Fruit fly (Drosophila melanogaster) whole organism, pupa: ENCODE results near the gene snsl.
A peak's percentile ranks its signal among the peaks of the same experiment; 100 is the strongest.

ENCODE experiments used
- CG10348 ChIP-seq: fragments of 200-800 bp; sonication (Bioruptor generic); IDR thresholded peaks from 2 replicates; pipeline ENCODE4 v1.3.6; 2022; ENCODE audit warnings: missing biosample characterization, missing genetic modification characterization
- CG12605 ChIP-seq: fragments of 200-800 bp; sonication (Bioruptor generic); IDR thresholded peaks from 2 replicates; pipeline ENCODE4 v1.3.6; 2022; ENCODE audit warnings: missing biosample characterization, missing genetic modification characterization
- CG13204 ChIP-seq: fragments of 200-800 bp; sonication (Bioruptor generic); optimal IDR thresholded peaks from 2 replicates; lab custom pipeline; 2018; ENCODE audit warnings: missing biosample characterization, mild to moderate bottlenecking, missing genetic modification characterization, moderate library complexity
- CG14655 ChIP-seq: fragments of 200-800 bp; sonication (Bioruptor generic); optimal IDR thresholded peaks from 3 replicates; lab custom pipeline; 2017; ENCODE audit warnings: mild to moderate bottlenecking, missing biosample characterization, missing genetic modification reagents, missing genetic modification characterization
- CG15710 ChIP-seq: fragments of 200-800 bp; sonication (Bioruptor generic); optimal IDR thresholded peaks from 2 replicates; lab custom pipeline; 2018; ENCODE audit warnings: missing biosample characterization, mild to moderate bottlenecking, missing genetic modification characterization, moderate library complexity
- CG17806 ChIP-seq: fragments of 200-800 bp; sonication (Bioruptor generic); optimal IDR thresholded peaks from 2 replicates; lab custom pipeline; 2018; ENCODE audit warnings: missing biosample characterization, mild to moderate bottlenecking, missing genetic modification characterization, moderate library complexity
- CG32121 ChIP-seq: fragments of 200-800 bp; sonication (Bioruptor generic); IDR thresholded peaks from 2 replicates; pipeline ENCODE4 v1.3.6; 2022; ENCODE audit warnings: missing biosample characterization, missing genetic modification characterization
- CG34367 ChIP-seq: fragments of 200-800 bp; sonication (Bioruptor generic); optimal IDR thresholded peaks from 2 replicates; lab custom pipeline; 2018; ENCODE audit warnings: missing biosample characterization, mild to moderate bottlenecking, missing genetic modification characterization
- CG4496 ChIP-seq: fragments of 200-800 bp; sonication (Bioruptor generic); IDR thresholded peaks from 3 replicates; pipeline ENCODE4 v1.3.6; 2022; ENCODE audit warnings: missing biosample characterization, missing genetic modification characterization
- CG8159 ChIP-seq: fragments of 200-800 bp; sonication (Bioruptor generic); optimal IDR thresholded peaks from 3 replicates; lab custom pipeline; 2018; ENCODE audit warnings: missing biosample characterization, mild to moderate bottlenecking, missing genetic modification characterization, moderate library complexity
- CG8301 ChIP-seq: fragments of 200-800 bp; sonication (Bioruptor generic); optimal IDR thresholded peaks from 2 replicates; lab custom pipeline; 2018; ENCODE audit warnings: missing biosample characterization, mild to moderate bottlenecking, missing genetic modification characterization
- CG9948 ChIP-seq: fragments of 200-800 bp; sonication (Bioruptor generic); optimal IDR thresholded peaks from 2 replicates; lab custom pipeline; 2018; ENCODE audit warnings: missing biosample characterization, mild to moderate bottlenecking, missing genetic modification characterization, moderate library complexity
- D1 ChIP-seq: fragments of 200-800 bp; sonication (Bioruptor generic); optimal IDR thresholded peaks from 2 replicates; lab custom pipeline; 2018; ENCODE audit warnings: missing biosample characterization, mild to moderate bottlenecking, missing genetic modification characterization, moderate library complexity
- EcR ChIP-seq: fragments of 200-800 bp; sonication (Bioruptor generic); optimal IDR thresholded peaks from 3 replicates; lab custom pipeline; 2019; ENCODE audit warnings: missing biosample characterization, missing genetic modification characterization, mild to moderate bottlenecking, moderate library complexity, missing genetic modification reagents
- Ets98B ChIP-seq: fragments of 200-800 bp; sonication (Bioruptor generic); IDR thresholded peaks from 2 replicates; pipeline ENCODE4 v1.3.6; 2022; ENCODE audit warnings: missing biosample characterization, missing genetic modification characterization
- Pif1A ChIP-seq: fragments of 200-800 bp; sonication (Bioruptor generic); optimal IDR thresholded peaks from 3 replicates; lab custom pipeline; 2016; ENCODE audit warnings: missing biosample characterization, missing genetic modification characterization
- Pif1B ChIP-seq: fragments of 200-800 bp; sonication (Bioruptor generic); optimal IDR thresholded peaks from 3 replicates; lab custom pipeline; 2016; ENCODE audit warnings: missing biosample characterization, missing genetic modification characterization
- Snoo ChIP-seq: fragments of 200-800 bp; sonication (Bioruptor generic); optimal IDR thresholded peaks from 3 replicates; lab custom pipeline; 2017; ENCODE audit warnings: missing biosample characterization, mild to moderate bottlenecking, missing genetic modification characterization, inconsistent platforms
- fd96Ca ChIP-seq: fragments of 200-800 bp; sonication (Bioruptor generic); IDR thresholded peaks from 3 replicates; pipeline ENCODE4 v1.3.6; 2022; ENCODE audit warnings: missing biosample characterization, missing genetic modification characterization
- gl ChIP-seq: fragments of 200-800 bp; sonication (Bioruptor generic); optimal IDR thresholded peaks from 2 replicates; lab custom pipeline; 2018; ENCODE audit warnings: missing biosample characterization, mild to moderate bottlenecking, missing genetic modification characterization
- rn ChIP-seq: fragments of 200-800 bp; sonication (Bioruptor generic); IDR thresholded peaks from 2 replicates; pipeline ENCODE4 v1.3.6; 2022; ENCODE audit warnings: missing biosample characterization, missing genetic modification characterization

The snsl gene

dm6 chr2L:4887382-4888219, 19.0 kb downstream of the snsl start:
- TF ChIP-seq CG34367 (peak; percentile 97), CG17806 (tag; lab: Kevin White, UChicago) (peak; percentile 97), CG12605 (GFP tag; lab: Robert Waterston, UW) (peak; percentile 94), Ets98B (GFP tag; lab: Robert Waterston, UW) (peak; percentile 92), CG32121 (GFP tag; lab: Robert Waterston, UW) (peak; percentile 88), CG15710 (tag; lab: Kevin White, UChicago) (peak; percentile 96), gl (tag; lab: Kevin White, UChicago) (peak; percentile 93), CG14655 (GFP tag; lab: Kevin White, UChicago) (peak; percentile 90), CG13204 (GFP tag; lab: Kevin White, UChicago) (peak; percentile 89), CG9948 (tag; lab: Kevin White, UChicago) (peak; percentile 98), CG8159 (peak; percentile 95), rn (GFP tag; lab: Robert Waterston, UW) (peak; percentile 92), fd96Ca (peak; percentile 92), D1 (tag; lab: Kevin White, UChicago) (peak; percentile 91), CG4496 (GFP tag; lab: Robert Waterston, UW) (peak; percentile 97), Pif1B (GFP tag; lab: Kevin White, UChicago) (peak; percentile 88), CG8301 (tag; lab: Kevin White, UChicago) (peak; percentile 92), EcR (GFP tag; lab: Kevin White, UChicago) (peak; percentile 88), CG10348 (GFP tag; lab: Robert Waterston, UW) (peak; percentile 56; the same call in 1 of the 2 replicates), Pif1A (peak; percentile 86), Snoo (tag; lab: Kevin White, UChicago) (peak; percentile 81)

- TF ChIP-seq CG17806 (tag; lab: Kevin White, UChicago) = no peak
- TF ChIP-seq rn (GFP tag; lab: Robert Waterston, UW) = no peak
- no peak for TF ChIP-seq CG8159
- no peak for TF ChIP-seq CG15710 (tag; lab: Kevin White, UChicago)
- no peak for TF ChIP-seq Pif1A
- 0 out of 2 replicates have a peak, but pooled peaks have one; percentile 19 for TF ChIP-seq CG32121 (GFP tag; lab: Robert Waterston, UW)
- no peak for TF ChIP-seq gl (tag; lab: Kevin White, UChicago)
- TF ChIP-seq Ets98B (GFP tag; lab: Robert Waterston, UW) = no peak
- TF ChIP-seq, all 21 proteins: peak for 1
Measured at dm6 chr2L:4886645-4887044, 19.9 kb downstream of the snsl start.

dm6 chr2L:4886132-4886531, 20.4 kb downstream of the snsl start:
- TF ChIP-seq EcR (GFP tag; lab: Kevin White, UChicago) = no peak
- no peak for TF ChIP-seq CG14655 (GFP tag; lab: Kevin White, UChicago)
- TF ChIP-seq CG8301 (tag; lab: Kevin White, UChicago) = peak; percentile 65
- peak; percentile 32 for TF ChIP-seq Pif1A
- TF ChIP-seq gl (tag; lab: Kevin White, UChicago) = no peak
- TF ChIP-seq D1 (tag; lab: Kevin White, UChicago) = no peak
- no peak for TF ChIP-seq CG32121 (GFP tag; lab: Robert Waterston, UW)
- TF ChIP-seq CG4496 (GFP tag; lab: Robert Waterston, UW) = peak; percentile 55; the same call in 2 of the 3 replicates
- TF ChIP-seq Pif1B (GFP tag; lab: Kevin White, UChicago) = no peak
- TF ChIP-seq Ets98B (GFP tag; lab: Robert Waterston, UW) = peak; percentile 30; the same call in 1 of the 2 replicates
- TF ChIP-seq CG15710 (tag; lab: Kevin White, UChicago) = peak; percentile 30
- no peak for TF ChIP-seq CG10348 (GFP tag; lab: Robert Waterston, UW)
- TF ChIP-seq CG8159 = peak; percentile 44
- no peak for TF ChIP-seq Snoo (tag; lab: Kevin White, UChicago)
- no peak for TF ChIP-seq CG12605 (GFP tag; lab: Robert Waterston, UW)
- TF ChIP-seq CG34367 = peak; percentile 22
- TF ChIP-seq CG9948 (tag; lab: Kevin White, UChicago) = peak; percentile 9
- TF ChIP-seq CG13204 (GFP tag; lab: Kevin White, UChicago) = no peak
- no peak for TF ChIP-seq rn (GFP tag; lab: Robert Waterston, UW)
- TF ChIP-seq CG17806 (tag; lab: Kevin White, UChicago) = peak; percentile 40
- no peak for TF ChIP-seq fd96Ca

- TF ChIP-seq CG8159 (peak; percentile 33), rn (GFP tag; lab: Robert Waterston, UW) (no peak)
Measured at dm6 chr2L:4883023-4883392, 23.6 kb downstream of the snsl start, which contains the start of the genes Cf2 and CG3008. Gene Cf2 (minus strand): TSS chr2L:4883107. Gene CG3008 (plus strand): TSS chr2L:4883298.

DNA sequence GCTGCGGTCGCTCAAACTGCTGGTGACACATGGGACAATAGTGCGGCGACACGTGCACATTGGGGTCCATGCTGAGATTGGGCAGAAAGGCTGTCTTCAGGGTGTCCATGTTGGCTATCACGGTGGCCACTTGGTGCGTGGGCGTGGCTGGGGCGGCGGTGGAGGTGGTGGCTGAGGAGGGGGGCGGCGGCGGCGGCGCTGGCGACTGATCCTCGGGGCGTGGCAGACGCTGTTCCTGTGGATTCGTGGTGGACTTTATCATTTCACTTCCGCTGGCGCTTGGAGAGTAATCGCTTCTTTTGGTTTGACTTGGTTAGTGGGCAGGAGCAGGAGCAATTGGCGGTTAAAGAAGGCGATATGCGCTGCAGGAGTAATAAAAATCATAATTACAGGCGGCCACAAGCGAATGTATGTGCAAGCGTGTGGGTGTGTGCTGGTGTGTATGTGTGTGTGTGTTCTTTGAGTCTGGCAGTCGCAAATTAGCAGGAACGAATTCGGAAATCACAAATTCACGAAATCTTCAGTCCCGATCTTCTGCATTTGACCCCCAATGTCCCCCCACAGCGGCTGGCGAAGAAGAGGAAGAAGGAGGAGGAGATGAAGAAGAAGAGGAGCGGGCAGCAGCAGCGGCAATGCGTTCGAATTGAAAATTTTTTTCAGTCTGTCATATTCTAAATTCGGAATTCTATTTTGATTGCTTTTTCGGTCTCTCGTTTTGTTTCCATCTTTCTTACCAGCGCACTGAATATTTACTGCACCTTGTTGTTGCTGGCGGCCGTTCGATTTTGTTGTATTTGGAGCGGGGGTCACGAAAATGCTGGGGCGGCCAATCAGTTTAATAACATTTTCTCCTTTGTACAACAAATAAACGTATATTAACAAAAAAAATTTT, 24.2 kb downstream of the snsl start:
- TF ChIP-seq CG10348 (GFP tag; lab: Robert Waterston, UW) (no peak), gl (tag; lab: Kevin White, UChicago) (peak; percentile 7), Ets98B (GFP tag; lab: Robert Waterston, UW) (0 out of 2 replicates have a peak, but pooled peaks have one; percentile 33), CG14655 (GFP tag; lab: Kevin White, UChicago) (no peak), CG9948 (tag; lab: Kevin White, UChicago) (no peak), EcR (GFP tag; lab: Kevin White, UChicago) (no peak), Pif1A (no peak), fd96Ca (no peak), CG8159 (no peak), rn (GFP tag; lab: Robert Waterston, UW) (no peak), Pif1B (GFP tag; lab: Kevin White, UChicago) (no peak), CG8301 (tag; lab: Kevin White, UChicago) (no peak)
- TF ChIP-seq, all 21 proteins: peak for 2
